Worm (Caenorhabditis elegans) whole organism, L3 larva: ENCODE results near the gene C10B5.1.
A peak's percentile ranks its signal among the peaks of the same experiment; 100 is the strongest.

Experiments
- R02D3.7 ChIP-seq: fragments of 150-350 bp; optimal IDR thresholded peaks from 2 replicates; lab custom pipeline; 2014; ENCODE audit warnings: missing biosample characterization, missing genetic modification characterization
- ZK546.5 ChIP-seq: sonication (generic microtip); optimal IDR thresholded peaks from 2 replicates; lab custom pipeline; 2017; ENCODE audit warnings: missing biosample characterization, missing genetic modification characterization
- aly-2 ChIP-seq: fragments of 150-350 bp; optimal IDR thresholded peaks from 2 replicates; lab custom pipeline; 2014; ENCODE audit warnings: missing biosample characterization, missing genetic modification characterization
- ceh-28 ChIP-seq: fragments of 150-350 bp; optimal IDR thresholded peaks from 2 replicates; lab custom pipeline; 2014; ENCODE audit warnings: missing biosample characterization, missing genetic modification reagents, missing genetic modification characterization
- ceh-9 ChIP-seq: sonication (generic microtip); optimal IDR thresholded peaks from 2 replicates; lab custom pipeline; 2018; ENCODE audit warnings: missing biosample characterization, missing genetic modification characterization
- egl-5 ChIP-seq: fragments of 150-350 bp; optimal IDR thresholded peaks from 2 replicates; lab custom pipeline; 2017; ENCODE audit warnings: missing biosample characterization, missing genetic modification reagents, missing genetic modification characterization, inconsistent platforms
- elt-1 ChIP-seq: fragments of 150-350 bp; optimal IDR thresholded peaks from 2 replicates; lab custom pipeline; 2014; ENCODE audit warnings: missing biosample characterization, missing genetic modification characterization
- elt-2 ChIP-seq: sonication (generic microtip); optimal IDR thresholded peaks from 2 replicates; lab custom pipeline; 2016; ENCODE audit warnings: missing genetic modification reagents, mild to moderate bottlenecking, missing genetic modification characterization, missing compliant biosample characterization
- elt-3 ChIP-seq, 3 experiments: fragments of 150-350 bp in 1 of 3; sonication (generic microtip) in 2 of 3; optimal IDR thresholded peaks; 2 replicates in 2 of 3; 4 replicates in 1 of 3; lab custom pipeline; 2014 to 2017; ENCODE audit warnings: missing biosample characterization in 3 of 3, missing genetic modification characterization in 3 of 3
- eor-1 ChIP-seq, 2 experiments: fragments of 150-350 bp; optimal IDR thresholded peaks; 2 replicates each; lab custom pipeline; 2014 to 2018; ENCODE audit warnings: missing biosample characterization in 2 of 2, missing genetic modification characterization in 2 of 2
- fkh-10 ChIP-seq: sonication (generic microtip); optimal IDR thresholded peaks from 2 replicates; lab custom pipeline; 2017; ENCODE audit warnings: missing biosample characterization, missing genetic modification reagents, missing genetic modification characterization
- fos-1 ChIP-seq: fragments of 150-350 bp; optimal IDR thresholded peaks from 2 replicates; lab custom pipeline; 2014; ENCODE audit warnings: missing biosample characterization, missing genetic modification characterization
- hmg-11 ChIP-seq: sonication (generic microtip); optimal IDR thresholded peaks from 2 replicates; lab custom pipeline; 2016; ENCODE audit warnings: missing genetic modification characterization, missing compliant biosample characterization
- jun-1 ChIP-seq: fragments of 150-350 bp; optimal IDR thresholded peaks from 2 replicates; lab custom pipeline; 2014; ENCODE audit warnings: missing biosample characterization, missing genetic modification reagents, missing genetic modification characterization
- lin-39 ChIP-seq: fragments of 150-350 bp; optimal IDR thresholded peaks from 2 replicates; lab custom pipeline; 2018; ENCODE audit warnings: missing biosample characterization, missing genetic modification reagents, missing genetic modification characterization
- lsy-12 ChIP-seq: sonication (generic microtip); optimal IDR thresholded peaks from 2 replicates; lab custom pipeline; 2016; ENCODE audit warnings: mild to moderate bottlenecking, missing genetic modification characterization, missing compliant biosample characterization
- mdl-1 ChIP-seq: fragments of 150-350 bp; optimal IDR thresholded peaks from 2 replicates; lab custom pipeline; 2014; ENCODE audit warnings: missing biosample characterization, missing genetic modification characterization
- mml-1 ChIP-seq: fragments of 150-350 bp; sonication (generic microtip); optimal IDR thresholded peaks from 3 replicates; lab custom pipeline; 2014; ENCODE audit warnings: missing biosample characterization, missing genetic modification characterization
- nfya-1 ChIP-seq: sonication (generic microtip); optimal IDR thresholded peaks from 2 replicates; lab custom pipeline; 2017; ENCODE audit warnings: missing genetic modification characterization, mild to moderate bottlenecking, missing compliant biosample characterization, antibody characterized with exemption, moderate library complexity; ENCODE audit not compliant: insufficient read depth
- nhr-12 ChIP-seq: fragments of 150-350 bp; optimal IDR thresholded peaks from 2 replicates; lab custom pipeline; 2014; ENCODE audit warnings: missing biosample characterization, missing genetic modification characterization
- nhr-23 ChIP-seq: fragments of 150-350 bp; optimal IDR thresholded peaks from 2 replicates; lab custom pipeline; 2014; ENCODE audit warnings: missing biosample characterization, missing genetic modification reagents, missing genetic modification characterization
- nhr-237 ChIP-seq: fragments of 150-350 bp; optimal IDR thresholded peaks from 2 replicates; lab custom pipeline; 2014; ENCODE audit warnings: missing biosample characterization, missing genetic modification characterization
- nhr-25 ChIP-seq: sonication (generic microtip); optimal IDR thresholded peaks from 2 replicates; lab custom pipeline; 2017; ENCODE audit warnings: missing biosample characterization, missing genetic modification characterization
- nhr-28 ChIP-seq: fragments of 150-350 bp; optimal IDR thresholded peaks from 2 replicates; lab custom pipeline; 2014; ENCODE audit warnings: missing biosample characterization, missing genetic modification characterization
- nhr-43 ChIP-seq: sonication (generic microtip); optimal IDR thresholded peaks from 2 replicates; lab custom pipeline; 2016; ENCODE audit warnings: mild to moderate bottlenecking, missing genetic modification characterization, missing compliant biosample characterization; ENCODE audit not compliant: poor library complexity, severe bottlenecking
- nhr-67 ChIP-seq: fragments of 150-350 bp; optimal IDR thresholded peaks from 2 replicates; lab custom pipeline; 2014; ENCODE audit warnings: missing biosample characterization, missing genetic modification characterization
- nhr-76 ChIP-seq: fragments of 150-350 bp; sonication (generic microtip); optimal IDR thresholded peaks from 5 replicates; lab custom pipeline; 2014; ENCODE audit warnings: missing biosample characterization, missing genetic modification characterization
- pha-4 ChIP-seq: fragments of 150-350 bp; optimal IDR thresholded peaks from 2 replicates; lab custom pipeline; 2014; ENCODE audit warnings: missing biosample characterization, missing genetic modification reagents, missing genetic modification characterization
- pqm-1 ChIP-seq: fragments of 150-350 bp; optimal IDR thresholded peaks from 2 replicates; lab custom pipeline; 2017; ENCODE audit warnings: missing biosample characterization, missing genetic modification characterization, inconsistent platforms
- sea-2 ChIP-seq: fragments of 150-350 bp; sonication (generic microtip); optimal IDR thresholded peaks from 4 replicates; lab custom pipeline; 2014; ENCODE audit warnings: missing biosample characterization, missing genetic modification reagents, missing genetic modification characterization
- skn-1 ChIP-seq: fragments of 150-350 bp; optimal IDR thresholded peaks from 2 replicates; lab custom pipeline; 2014; ENCODE audit warnings: missing biosample characterization, missing genetic modification characterization
- snpc-4 ChIP-seq: fragments of 150-350 bp; optimal IDR thresholded peaks from 2 replicates; lab custom pipeline; 2014; ENCODE audit warnings: missing biosample characterization, missing genetic modification characterization
- unc-39 ChIP-seq: sonication (generic microtip); optimal IDR thresholded peaks from 4 replicates; lab custom pipeline; 2017; ENCODE audit warnings: missing biosample characterization, missing genetic modification characterization
- ztf-11 ChIP-seq: fragments of 150-350 bp; optimal IDR thresholded peaks from 2 replicates; lab custom pipeline; 2014; ENCODE audit warnings: missing biosample characterization, missing genetic modification characterization
- ztf-4 ChIP-seq: fragments of 150-350 bp; optimal IDR thresholded peaks from 2 replicates; lab custom pipeline; 2014; ENCODE audit warnings: missing biosample characterization, missing genetic modification characterization

Gene C10B5.1

DNA sequence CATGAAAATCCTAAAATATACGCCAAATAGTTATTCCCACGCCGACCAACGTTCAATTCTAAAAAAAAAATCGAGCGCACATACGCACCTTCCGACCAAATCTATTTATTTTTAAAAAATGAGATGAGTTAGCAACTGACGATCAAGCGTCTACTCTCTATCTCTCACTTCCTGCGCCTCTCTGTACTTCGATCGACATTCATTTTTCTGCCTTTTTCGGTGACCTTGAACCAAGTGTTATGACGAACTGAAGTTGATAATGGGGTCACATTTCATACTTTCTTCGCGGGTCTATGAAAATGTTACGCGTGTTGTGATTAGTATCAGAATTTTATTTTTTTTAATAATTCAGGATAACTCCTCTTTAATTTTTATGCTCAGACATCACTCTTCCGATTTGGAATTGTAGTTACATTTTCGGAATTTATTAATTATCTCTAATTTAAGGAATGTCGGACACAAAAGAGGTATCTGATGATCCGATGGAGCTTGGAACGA, 26.3 kb downstream of the C10B5.1 start, which contains the start of gene smk-1:
smk-1 (plus strand) TSS at position 448 of the 498 bp plus-strand sequence.
- no peak for TF ChIP-seq skn-1 (tag; lab: Kevin White, UChicago)
- TF ChIP-seq fos-1 (tag; lab: Kevin White, UChicago), result no peak
- TF ChIP-seq nhr-12 (tag; lab: Kevin White, UChicago), result no peak
- peak; percentile 89 for TF ChIP-seq nhr-25 (tag; lab: Kevin White, UChicago)
- TF ChIP-seq nhr-23, result peak; percentile 67

ce11 chrV:8608483-8608882, 27.4 kb downstream of the C10B5.1 start:
- TF ChIP-seq fos-1 (tag; lab: Kevin White, UChicago) (no peak), ceh-9 (tag; lab: Kevin White, UChicago) (no peak), nhr-23 (no peak), elt-2 (tag; lab: Kevin White, UChicago) (no peak), sea-2 (GFP tag; lab: Kevin White, UChicago) (no peak), elt-1 (tag; lab: Kevin White, UChicago) (no peak), nhr-28 (tag; lab: Kevin White, UChicago) (no peak), hmg-11 (tag; lab: Kevin White, UChicago) (no peak), fkh-10 (GFP tag; lab: Kevin White, UChicago) (no peak), mml-1 (no peak), nhr-12 (tag; lab: Kevin White, UChicago) (no peak), nhr-237 (no peak), ztf-11 (tag; lab: Kevin White, UChicago) (no peak)
- TF ChIP-seq, all 47 proteins: peak for 0

- TF ChIP-seq hmg-11 (tag; lab: Kevin White, UChicago) (peak; percentile 60), pha-4 (tag; lab: Kevin White, UChicago) (no peak), ZK546.5 (tag; lab: Kevin White, UChicago) (no peak), unc-39 (tag; lab: Kevin White, UChicago) (no peak), skn-1 (tag; lab: Kevin White, UChicago) (no peak), ceh-9 (tag; lab: Kevin White, UChicago) (no peak), snpc-4 (peak; percentile 31), ceh-28 (tag; lab: Kevin White, UChicago) (no peak), mdl-1 (tag; lab: Kevin White, UChicago) (peak; percentile 3), elt-3 (tag; optimal IDR thresholded peaks at IDR 0.05; lab: Kevin White, UChicago) (no peak), nfya-1 (tag; lab: Kevin White, UChicago) (peak; percentile 28), nhr-28 (tag; lab: Kevin White, UChicago) (no peak), ztf-4 (no peak), jun-1 (no peak), nhr-67 (no peak), nhr-43 (tag; lab: Kevin White, UChicago) (peak; percentile 42), R02D3.7 (tag; lab: Kevin White, UChicago) (no peak), egl-5 (tag; lab: Kevin White, UChicago) (no peak), aly-2 (no peak), lin-39 (tag; lab: Kevin White, UChicago) (peak; percentile 65), elt-2 (tag; lab: Kevin White, UChicago) (no peak), nhr-23 (no peak), eor-1 (tag; optimal IDR thresholded peaks at IDR 0.05; lab: Kevin White, UChicago) (no peak), lsy-12 (tag; lab: Kevin White, UChicago) (no peak)
These were observed 28.9 kb downstream of the C10B5.1 start for ce11 chrV:8609776-8610529.

ce11 chrV:8610633-8611404, 29.8 kb downstream of the C10B5.1 start, which contains the start of gene fip-4:
Gene fip-4, minus strand, starts transcription at chrV:8611268.
- peak; percentile 12 for TF ChIP-seq nfya-1 (tag; lab: Kevin White, UChicago)
- peak; percentile 9 for TF ChIP-seq lsy-12 (tag; lab: Kevin White, UChicago)
- no peak for TF ChIP-seq ztf-4
- peak; percentile 76 for TF ChIP-seq pqm-1 (tag; lab: Kevin White, UChicago)
- TF ChIP-seq pha-4 (tag; lab: Kevin White, UChicago), result peak; percentile 99
- no peak for TF ChIP-seq nhr-76 (tag; lab: Kevin White, UChicago)
- no peak for TF ChIP-seq nhr-43 (tag; lab: Kevin White, UChicago)
- peak; percentile 38 for TF ChIP-seq mml-1
- peak; percentile 91 for TF ChIP-seq nhr-25 (tag; lab: Kevin White, UChicago)
- peak; percentile 27 for TF ChIP-seq jun-1
- peak; percentile 18 for TF ChIP-seq snpc-4
- peak; percentile 60 for TF ChIP-seq nhr-23
- TF ChIP-seq elt-2 (tag; lab: Kevin White, UChicago), result peak; percentile 73
- TF ChIP-seq egl-5 (tag; lab: Kevin White, UChicago), result peak; percentile 45
